Fruit fly (Drosophila melanogaster): ENCODE data around the gene CG5180.

- TF ChIP-seq CG8159 (tag; optimal IDR thresholded peaks at IDR 0.05): no peak
- no peak for TF ChIP-seq CG9948 (tag; optimal IDR thresholded peaks at IDR 0.05)
- TF ChIP-seq CG12605 (GFP tag; IDR thresholded peaks at IDR 0.05): no peak
- no peak for TF ChIP-seq Ets98B (GFP tag; IDR thresholded peaks at IDR 0.05)
- no peak for TF ChIP-seq CG15710 (tag; optimal IDR thresholded peaks at IDR 0.05)
- no peak for TF ChIP-seq CG34367 (tag; optimal IDR thresholded peaks at IDR 0.05)
- TF ChIP-seq CG17806 (tag; optimal IDR thresholded peaks at IDR 0.05): no peak
- no peak for TF ChIP-seq Pif1A (GFP tag; optimal IDR thresholded peaks at IDR 0.05)
- TF ChIP-seq CG4496 (GFP tag; IDR thresholded peaks at IDR 0.05): no peak
- no peak for TF ChIP-seq CG32121 (GFP tag; IDR thresholded peaks at IDR 0.05)
- no peak for TF ChIP-seq CG10348 (GFP tag; IDR thresholded peaks at IDR 0.05)
- no peak for TF ChIP-seq EcR (GFP tag; optimal IDR thresholded peaks at IDR 0.05)
- TF ChIP-seq Pif1B (GFP tag; optimal IDR thresholded peaks at IDR 0.05): no peak
- TF ChIP-seq CG8301 (tag; optimal IDR thresholded peaks at IDR 0.05): no peak
Measured at dm6 chr3R:20512368-20512767, 45.4 kb upstream of the CG5180 start, which contains the start of gene MFS9.

Data from whole organism, pupa.